Fruit fly (Drosophila melanogaster): ENCODE results near the gene mRpS6.
A peak's percentile ranks its signal among the peaks of the same experiment; 100 is the strongest.

Gene mRpS6

dm6 chr3L:4380231-4380645 is 15.9 kb downstream of the mRpS6 start, which contains the start of gene DopEcR (continued):
- TF ChIP-seq emc (GFP tag; optimal IDR thresholded peaks at IDR 0.05) = no peak
- no peak for TF ChIP-seq CG1233 (GFP tag; optimal IDR thresholded peaks at IDR 0.05)
- TF ChIP-seq CG15601 (tag; optimal IDR thresholded peaks at IDR 0.05) = peak; percentile 18
- TF ChIP-seq Spps (tag; optimal IDR thresholded peaks at IDR 0.05) = no peak
- peak; percentile 15 for TF ChIP-seq kah (GFP tag; optimal IDR thresholded peaks at IDR 0.05)
- no peak for TF ChIP-seq p53 (GFP tag; optimal IDR thresholded peaks at IDR 0.05)
- TF ChIP-seq zfh2 (GFP tag; optimal IDR thresholded peaks at IDR 0.05) = no peak
- peak; percentile 46 for TF ChIP-seq fd64A (GFP tag; optimal IDR thresholded peaks at IDR 0.05)
- TF ChIP-seq sr (GFP tag; IDR thresholded peaks at IDR 0.05) = 0 out of 3 replicates have a peak, but pooled peaks have one; percentile 22
- TF ChIP-seq scrt (GFP tag; optimal IDR thresholded peaks at IDR 0.05) = peak; percentile 95
- TF ChIP-seq crol (GFP tag; IDR thresholded peaks at IDR 0.05) = peak; percentile 39; the same call in 1 of the 2 replicates
- no peak for TF ChIP-seq fru (optimal IDR thresholded peaks at IDR 0.05)
- TF ChIP-seq ken (GFP tag; IDR thresholded peaks at IDR 0.05) = 0 out of 3 replicates have a peak, but pooled peaks have one; percentile 50
- TF ChIP-seq kni (GFP tag; optimal IDR thresholded peaks at IDR 0.05) = peak; percentile 14
- no peak for TF ChIP-seq CoRest (tag; optimal IDR thresholded peaks at IDR 0.05)
- no peak; the same call in 1 of the 2 replicates for TF ChIP-seq Awh (GFP tag; IDR thresholded peaks at IDR 0.05)
- peak; percentile 18 for TF ChIP-seq grau (tag; optimal IDR thresholded peaks at IDR 0.05)
- TF ChIP-seq cg (GFP tag; optimal IDR thresholded peaks at IDR 0.05) = peak; percentile 82
- TF ChIP-seq CG12219 (GFP tag; optimal IDR thresholded peaks at IDR 0.05) = peak; percentile 24
- no peak for TF ChIP-seq sqz (GFP tag; optimal IDR thresholded peaks at IDR 0.05)
- TF ChIP-seq Vsx1 (GFP tag; optimal IDR thresholded peaks at IDR 0.05) = no peak
- TF ChIP-seq tap (tag; optimal IDR thresholded peaks at IDR 0.05) = peak; percentile 41
- no peak for TF ChIP-seq trh (GFP tag; optimal IDR thresholded peaks at IDR 0.05)
- TF ChIP-seq Lim3 (GFP tag; IDR thresholded peaks at IDR 0.05) = no peak
- TF ChIP-seq ash1 (GFP tag; optimal IDR thresholded peaks at IDR 0.05) = no peak
- TF ChIP-seq Deaf1 (tag; optimal IDR thresholded peaks at IDR 0.05) = peak; percentile 64
- TF ChIP-seq Atf6 (GFP tag; IDR thresholded peaks at IDR 0.05) = no peak
- no peak for TF ChIP-seq Ssrp (tag; optimal IDR thresholded peaks at IDR 0.05)
- no peak for TF ChIP-seq E2f1 (GFP tag; IDR thresholded peaks at IDR 0.05)
- no peak for TF ChIP-seq CG2889 (GFP tag; IDR thresholded peaks at IDR 0.05)

DNA sequence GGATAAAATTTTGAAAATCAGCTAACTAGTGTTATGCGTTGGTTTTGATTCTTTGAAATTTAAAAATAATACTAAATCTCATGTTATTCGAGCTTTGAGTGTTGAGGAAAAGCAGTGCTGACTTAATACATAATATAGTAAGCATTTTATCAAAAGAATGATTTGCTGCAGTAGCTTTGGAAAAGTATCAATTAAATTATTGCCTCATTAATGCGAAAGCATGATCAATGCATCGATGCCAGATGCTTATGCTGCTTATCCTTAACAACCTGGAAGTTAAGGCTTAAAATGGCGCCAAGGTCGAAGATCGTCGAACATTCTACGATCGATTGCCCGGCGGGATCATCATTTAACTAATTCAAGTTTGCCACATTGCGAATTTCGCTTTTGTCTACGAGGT is 17.2 kb downstream of the mRpS6 start, which contains the start of gene CG32240:
Gene CG32240 (minus strand): TSS at position 101 of the 400 bp plus-strand sequence.
- TF ChIP-seq sd (tag; optimal IDR thresholded peaks at IDR 0.05) (no peak), chm (GFP tag; IDR thresholded peaks at IDR 0.05) (no peak), cad (GFP tag; optimal IDR thresholded peaks at IDR 0.05) (no peak), Xrp1 (GFP tag; IDR thresholded peaks at IDR 0.05) (no peak)

dm6 chr3L:4382581-4382980 is 18.2 kb downstream of the mRpS6 start:
- no peak for TF ChIP-seq cad (GFP tag; optimal IDR thresholded peaks at IDR 0.05)
- TF ChIP-seq CG3995 (GFP tag; optimal IDR thresholded peaks at IDR 0.05) = no peak
- TF ChIP-seq CG8388 (GFP tag; optimal IDR thresholded peaks at IDR 0.05) = no peak
- TF ChIP-seq grn (GFP tag; optimal IDR thresholded peaks at IDR 0.05) = peak; percentile 40
- no peak for TF ChIP-seq CG12236 (GFP tag; optimal IDR thresholded peaks at IDR 0.05)
- TF ChIP-seq sens (GFP tag) = no peak
- TF ChIP-seq mirr (GFP tag; optimal IDR thresholded peaks at IDR 0.05) = no peak
- TF ChIP-seq scrt (GFP tag; optimal IDR thresholded peaks at IDR 0.05) = no peak
- TF ChIP-seq mam (GFP tag; optimal IDR thresholded peaks at IDR 0.05) = no peak
- TF ChIP-seq D19A (tag; optimal IDR thresholded peaks at IDR 0.05) = no peak
- no peak for TF ChIP-seq cas (GFP tag; IDR thresholded peaks at IDR 0.05)
- no peak for TF ChIP-seq Trl (optimal IDR thresholded peaks at IDR 0.05)
- TF ChIP-seq Trl (GFP tag; optimal IDR thresholded peaks at IDR 0.05) = no peak
- TF ChIP-seq E2f1 (GFP tag; IDR thresholded peaks at IDR 0.05) = no peak
- no peak for TF ChIP-seq trh (GFP tag; optimal IDR thresholded peaks at IDR 0.05)
- no peak for TF ChIP-seq Med (GFP tag)
- no peak for TF ChIP-seq chinmo (GFP tag; IDR thresholded peaks at IDR 0.05; ENCODE audit: partially characterized antibody)
- no peak for TF ChIP-seq Asciz (GFP tag; optimal IDR thresholded peaks at IDR 0.05)
- no peak for TF ChIP-seq Hr51 (GFP tag; optimal IDR thresholded peaks at IDR 0.05)
- TF ChIP-seq fru (optimal IDR thresholded peaks at IDR 0.05) = no peak
- TF ChIP-seq abd-A (tag; optimal IDR thresholded peaks at IDR 0.05) = peak; percentile 87
- TF ChIP-seq CG2889 (GFP tag; IDR thresholded peaks at IDR 0.05) = no peak
